Worm (Caenorhabditis elegans) whole organism, dauer: ENCODE results near the gene zig-12.
"Not testable (repeated sequence)": the region's sequence is repeated elsewhere in the genome, so short reads cannot be mapped to it uniquely, and the experiment has no call there.

Source experiments
- unc-62 ChIP-seq: sonication (generic microtip); optimal IDR thresholded peaks from 2 replicates; lab custom pipeline; 2017; ENCODE audit warnings: missing biosample characterization, missing genetic modification reagents, missing genetic modification characterization

Gene zig-12

ce11 chrX:8763607-8764006 lies at the start of gene zig-12:
Gene zig-12 (plus strand): TSS chrX:8763907.
- TF ChIP-seq unc-62 (GFP tag; lab: Kevin White, UChicago), result no peak

- TF ChIP-seq unc-62 (GFP tag; lab: Kevin White, UChicago), result no peak
Observed at ce11 chrX:8714845-8715244, 48.9 kb upstream of the zig-12 start.

DNA sequence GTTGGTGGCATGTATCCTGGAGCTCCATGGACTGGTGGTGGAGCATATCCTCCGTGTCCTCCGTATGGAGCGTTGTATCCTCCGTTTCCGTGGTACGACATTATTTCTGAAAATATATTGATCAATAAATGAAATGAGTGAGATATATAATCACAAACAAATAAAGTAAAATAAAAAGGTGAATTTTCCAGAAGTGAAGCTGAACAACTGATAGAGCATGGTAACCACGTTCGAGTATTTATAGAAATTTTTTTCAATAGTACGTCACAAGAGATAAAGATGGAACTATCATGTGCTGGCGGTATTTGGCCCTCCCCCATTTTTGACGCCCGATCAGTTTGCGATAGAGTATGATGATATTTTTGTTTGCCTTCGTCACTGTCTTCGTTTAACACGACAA lies 46.9 kb upstream of the zig-12 start, which contains the start of gene F53A9.7:
F53A9.7 (minus strand) TSS at position 101 of the 400 bp plus-strand sequence.
- TF ChIP-seq unc-62 (GFP tag; lab: Kevin White, UChicago), result no peak

- no peak for TF ChIP-seq unc-62 (GFP tag; lab: Kevin White, UChicago)
Observed at ce11 chrX:8718153-8718552, 45.6 kb upstream of the zig-12 start.

DNA sequence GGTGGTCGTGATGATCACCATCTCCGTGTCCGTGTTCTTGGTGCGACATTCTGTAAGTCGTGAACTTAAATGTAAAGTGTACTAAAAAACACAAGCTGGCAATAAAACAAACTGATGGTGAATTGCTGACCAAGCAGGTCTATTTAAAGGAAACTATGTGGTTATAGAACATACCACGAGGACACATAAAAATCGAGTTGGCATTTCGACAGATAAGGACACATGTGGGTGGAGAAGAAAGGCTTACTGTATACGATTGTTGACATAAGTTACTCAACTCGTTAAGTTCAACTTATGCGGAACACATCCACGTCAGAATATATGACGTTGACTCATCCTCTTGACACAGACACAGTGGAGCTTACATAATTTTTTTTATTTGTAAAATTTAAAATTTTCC lies 44.9 kb upstream of the zig-12 start, which contains the start of gene F53A9.8:
F53A9.8 (minus strand) TSS at position 49 of the 400 bp plus-strand sequence.
- no peak for TF ChIP-seq unc-62 (GFP tag; lab: Kevin White, UChicago)

- TF ChIP-seq unc-62 (GFP tag; lab: Kevin White, UChicago), result no peak
Observed at ce11 chrX:8719888-8720287, 43.8 kb upstream of the zig-12 start.

- no peak for TF ChIP-seq unc-62 (GFP tag; lab: Kevin White, UChicago)
Observed at ce11 chrX:8720658-8721057, 43.0 kb upstream of the zig-12 start, which contains the start of gene F53A9.9. Gene F53A9.9 (minus strand): TSS chrX:8720758.

ce11 chrX:8721273-8721672 lies 42.4 kb upstream of the zig-12 start:
- TF ChIP-seq unc-62 (GFP tag; lab: Kevin White, UChicago), result no peak

DNA sequence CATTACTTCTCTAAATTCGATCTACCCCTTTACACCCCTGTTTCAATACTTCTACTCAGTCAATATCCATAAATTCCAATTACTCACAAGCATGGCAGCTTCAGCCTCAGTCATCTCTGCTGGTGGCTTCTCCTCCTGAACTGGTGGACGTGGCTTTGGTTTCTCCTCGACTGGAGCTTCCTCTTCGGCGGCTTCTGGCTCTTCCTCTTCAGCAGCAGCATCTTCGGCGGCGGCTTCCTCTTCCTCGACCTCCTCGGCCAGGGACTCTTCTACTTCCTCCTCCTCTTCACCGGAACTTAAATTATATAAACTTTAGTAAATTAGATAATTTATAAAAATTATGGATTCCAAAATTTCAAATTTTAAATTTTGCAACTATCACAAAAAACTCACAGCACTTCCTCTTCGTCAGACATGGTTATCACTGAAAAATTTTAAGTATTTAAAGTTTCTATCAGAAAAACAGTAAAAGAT lies 40.5 kb upstream of the zig-12 start, which contains the start of gene tnt-2:
tnt-2 (minus strand) TSS at position 424 of the 474 bp plus-strand sequence.
- no peak for TF ChIP-seq unc-62 (GFP tag; lab: Kevin White, UChicago)

- TF ChIP-seq unc-62 (GFP tag; lab: Kevin White, UChicago), result no peak
Observed at ce11 chrX:8723840-8724239, 39.9 kb upstream of the zig-12 start.

ce11 chrX:8727306-8727705 lies 36.4 kb upstream of the zig-12 start, which contains the start of gene EGAP4.1:
Gene EGAP4.1 (minus strand): TSS chrX:8727406.
- TF ChIP-seq unc-62 (GFP tag; lab: Kevin White, UChicago), result no peak

DNA sequence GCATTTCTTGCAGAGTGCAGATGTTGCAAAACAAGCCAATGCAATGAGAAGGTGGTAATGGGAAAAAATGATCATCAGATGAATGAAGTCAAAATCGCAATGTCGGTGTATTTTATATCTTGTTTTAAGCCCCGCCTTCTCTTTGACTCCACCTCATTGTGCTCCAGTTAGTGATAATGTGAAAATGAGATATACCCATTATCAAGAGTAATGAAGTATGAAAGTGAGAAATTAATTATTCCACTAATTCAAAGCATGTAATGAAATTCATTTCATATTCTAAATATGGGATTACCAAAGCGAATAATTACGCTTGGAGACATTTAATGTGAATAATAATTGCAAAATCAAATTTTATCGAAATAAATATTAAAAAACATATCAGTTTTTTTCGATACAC lies 31.9 kb upstream of the zig-12 start, which contains the start of gene M02D8.6:
M02D8.6 (minus strand) TSS at position 101 of the 400 bp plus-strand sequence.
- TF ChIP-seq unc-62 (GFP tag; lab: Kevin White, UChicago), result not testable (repeated sequence)

DNA sequence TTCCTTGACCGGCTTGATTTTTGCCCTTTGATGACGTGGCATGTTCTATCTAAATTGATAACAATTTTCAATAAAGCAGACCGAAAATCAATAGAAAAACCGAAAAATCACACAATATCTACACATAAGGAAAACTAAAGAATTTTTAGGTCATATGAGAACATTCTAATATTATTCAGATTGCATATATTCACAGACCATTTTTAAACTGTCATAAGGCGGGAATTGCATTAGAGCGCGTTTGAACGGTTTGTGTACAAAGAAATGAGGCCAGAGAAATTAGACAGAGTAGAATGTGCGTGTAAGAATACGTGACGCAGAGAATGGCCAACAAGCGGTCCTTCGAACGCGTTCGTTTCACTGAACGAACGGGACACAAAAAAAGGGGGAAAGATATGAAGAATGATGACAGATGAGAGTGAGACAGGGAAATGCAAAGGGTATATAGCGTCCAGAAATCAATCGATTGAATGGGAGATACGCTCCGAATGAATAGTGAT lies 26.7 kb upstream of the zig-12 start, which contains the start of gene M02D8.3:
M02D8.3 (minus strand) TSS at position 51 of the 500 bp plus-strand sequence.
- TF ChIP-seq unc-62 (GFP tag; lab: Kevin White, UChicago), result no peak

DNA sequence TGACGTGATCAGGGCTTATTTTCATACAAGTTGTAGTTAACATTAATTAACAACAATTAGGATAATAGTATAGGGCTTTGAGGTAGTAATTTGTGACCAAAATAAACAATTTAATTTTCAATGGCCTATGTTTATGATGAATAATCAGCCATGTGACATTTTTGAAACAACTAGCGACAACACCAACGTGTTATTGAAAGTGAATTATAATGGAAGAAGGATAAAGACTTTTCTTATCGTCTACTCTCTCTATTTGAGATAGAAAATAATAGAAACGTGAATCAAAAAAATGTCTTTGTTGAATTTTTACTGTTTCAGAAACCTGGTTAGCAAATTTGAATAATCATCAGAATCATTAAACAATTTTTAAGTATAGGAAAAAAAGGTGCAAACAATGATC lies 25.9 kb upstream of the zig-12 start:
- no peak for TF ChIP-seq unc-62 (GFP tag; lab: Kevin White, UChicago)

- TF ChIP-seq unc-62 (GFP tag; lab: Kevin White, UChicago), result no peak
Observed at ce11 chrX:8739373-8739772, 24.3 kb upstream of the zig-12 start, which contains the start of gene M02D8.2. Gene M02D8.2 (plus strand): TSS chrX:8739673.

DNA sequence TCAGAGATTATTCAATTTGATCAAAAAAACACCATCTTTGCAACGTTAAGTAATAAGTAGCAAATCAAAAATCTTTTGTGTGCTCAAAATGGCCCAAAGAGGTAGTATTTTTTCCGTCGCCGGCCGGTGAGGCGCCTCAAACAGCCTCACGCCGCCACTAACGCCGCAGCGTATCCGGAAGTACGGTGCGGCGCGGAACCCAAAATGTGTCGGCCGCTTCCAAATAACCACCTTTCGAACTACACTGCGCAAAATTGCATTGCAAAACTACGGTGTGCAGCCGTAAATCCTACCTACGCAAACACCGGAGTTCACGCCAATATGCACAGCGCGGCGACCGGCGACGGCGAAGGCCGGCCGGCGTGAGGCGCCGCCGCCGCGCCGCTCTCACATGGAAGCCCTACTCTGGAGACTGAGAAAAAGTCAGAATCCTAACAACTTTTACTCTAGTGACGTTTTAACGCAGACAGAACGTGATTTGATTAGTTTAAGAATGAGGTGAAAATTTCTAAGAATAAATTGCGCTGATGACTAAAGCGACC lies 22.0 kb upstream of the zig-12 start:
- no peak for TF ChIP-seq unc-62 (GFP tag; lab: Kevin White, UChicago)

ce11 chrX:8742896-8743295 lies 20.8 kb upstream of the zig-12 start, which contains the start of gene M02D8.7:
Gene M02D8.7 (minus strand): TSS chrX:8742996.
- no peak for TF ChIP-seq unc-62 (GFP tag; lab: Kevin White, UChicago)
